Worm (Caenorhabditis elegans) whole organism, young adult: ENCODE results near the gene swt-5.

Source experiments
- B0019.2 ChIP-seq: fragments of 200-800 bp; sonication (Bioruptor generic); conservative IDR thresholded peaks from 2 replicates; pipeline ENCODE4 v1.3.6; 2022; ENCODE audit warnings: missing genetic modification reagents, missing genetic modification characterization, missing compliant biosample characterization
- B0035.1 ChIP-seq: sonication (generic microtip); optimal IDR thresholded peaks from 2 replicates; lab custom pipeline; 2016; ENCODE audit warnings: missing genetic modification characterization, mild to moderate bottlenecking, missing compliant biosample characterization, missing genotype, missing genetic modification reagents
- B0336.3 ChIP-seq: fragments of 200-800 bp; sonication (Bioruptor generic); IDR thresholded peaks from 2 replicates; pipeline ENCODE4 v1.3.6; 2022; ENCODE audit warnings: missing genetic modification characterization, missing compliant biosample characterization
- C06A6.2 ChIP-seq: fragments of 200-800 bp; sonication (Bioruptor generic); conservative IDR thresholded peaks from 2 replicates; pipeline ENCODE4 v1.3.6; 2022; ENCODE audit warnings: missing genetic modification characterization, missing compliant biosample characterization
- C17E4.6 ChIP-seq: fragments of 200-800 bp; sonication (Bioruptor generic); IDR thresholded peaks from 2 replicates; pipeline ENCODE4 v1.3.6; 2022; ENCODE audit warnings: missing genetic modification reagents, missing genetic modification characterization, missing compliant biosample characterization
- D2030.7 ChIP-seq: fragments of 200-800 bp; sonication (Bioruptor generic); IDR thresholded peaks from 2 replicates; pipeline ENCODE4 v1.3.6; 2022; ENCODE audit warnings: missing genetic modification reagents, missing genetic modification characterization, missing compliant biosample characterization
- F10E7.11 ChIP-seq: sonication (generic microtip); optimal IDR thresholded peaks from 2 replicates; lab custom pipeline; 2017; ENCODE audit warnings: mild to moderate bottlenecking, missing genetic modification characterization, moderate library complexity, missing compliant biosample characterization
- F33H1.4 ChIP-seq: fragments of 200-800 bp; sonication (Bioruptor generic); IDR thresholded peaks from 2 replicates; pipeline ENCODE4 v1.3.6; 2022; ENCODE audit warnings: missing genetic modification reagents, missing genetic modification characterization, missing compliant biosample characterization
- F39B2.1 ChIP-seq: fragments of 200-800 bp; sonication (Bioruptor generic); IDR thresholded peaks from 2 replicates; pipeline ENCODE4 v1.3.6; 2022; ENCODE audit warnings: missing genetic modification reagents, missing genetic modification characterization, missing compliant biosample characterization
- F49E8.2 ChIP-seq: sonication (generic microtip); optimal IDR thresholded peaks from 3 replicates; lab custom pipeline; 2017; ENCODE audit warnings: missing genetic modification characterization, mild to moderate bottlenecking, missing compliant biosample characterization, antibody characterized with exemption, moderate library complexity; ENCODE audit not compliant: insufficient read depth
- F57C9.4 ChIP-seq: sonication (generic microtip); optimal IDR thresholded peaks from 2 replicates; lab custom pipeline; 2017; ENCODE audit warnings: mild to moderate bottlenecking, missing genetic modification characterization, missing compliant biosample characterization
- K11D2.4 ChIP-seq: fragments of 200-800 bp; sonication (Bioruptor generic); IDR thresholded peaks from 2 replicates; pipeline ENCODE4 v1.3.6; 2022; ENCODE audit warnings: missing genetic modification reagents, missing genetic modification characterization, missing compliant biosample characterization
- Y53F4B.3 ChIP-seq: fragments of 200-800 bp; sonication (Bioruptor generic); IDR thresholded peaks from 2 replicates; pipeline ENCODE4 v1.3.6; 2022; ENCODE audit warnings: missing genetic modification reagents, missing genetic modification characterization, missing compliant biosample characterization
- akir-1 ChIP-seq: fragments of 200-800 bp; sonication (Bioruptor generic); optimal IDR thresholded peaks from 2 replicates; lab custom pipeline; 2018; ENCODE audit warnings: mild to moderate bottlenecking, missing genetic modification characterization, moderate library complexity, missing compliant biosample characterization
- aptf-2 ChIP-seq: fragments of 200-800 bp; sonication (Bioruptor generic); conservative IDR thresholded peaks from 2 replicates; pipeline ENCODE4 v1.3.6; 2022; ENCODE audit warnings: missing genetic modification reagents, missing genetic modification characterization, missing compliant biosample characterization
- athp-1 ChIP-seq: sonication (generic microtip); optimal IDR thresholded peaks from 2 replicates; lab custom pipeline; 2017; ENCODE audit warnings: mild to moderate bottlenecking, missing genetic modification characterization, missing compliant biosample characterization
- attf-3 ChIP-seq: fragments of 200-800 bp; sonication (Bioruptor generic); conservative IDR thresholded peaks from 2 replicates; pipeline ENCODE4 v1.3.6; 2022; ENCODE audit warnings: missing genetic modification reagents, missing genetic modification characterization, missing compliant biosample characterization
- attf-5 ChIP-seq: fragments of 200-800 bp; sonication (Bioruptor generic); optimal IDR thresholded peaks from 2 replicates; lab custom pipeline; 2018; ENCODE audit warnings: mild to moderate bottlenecking, missing genetic modification characterization, missing compliant biosample characterization
- cebp-2 ChIP-seq: fragments of 200-800 bp; sonication (Bioruptor generic); IDR thresholded peaks from 2 replicates; pipeline ENCODE4 v1.3.6; 2022; ENCODE audit warnings: missing genetic modification characterization, missing compliant biosample characterization
- ceh-27 ChIP-seq: fragments of 200-800 bp; sonication (Bioruptor generic); optimal IDR thresholded peaks from 2 replicates; lab custom pipeline; 2018; ENCODE audit warnings: mild to moderate bottlenecking, missing genetic modification characterization, moderate library complexity, missing compliant biosample characterization
- ceh-91 ChIP-seq: fragments of 200-800 bp; sonication (Bioruptor generic); IDR thresholded peaks from 2 replicates; pipeline ENCODE4 v1.3.6; 2022; ENCODE audit warnings: missing genetic modification reagents, missing genetic modification characterization, missing compliant biosample characterization
- dpff-1 ChIP-seq: sonication (generic microtip); optimal IDR thresholded peaks from 2 replicates; lab custom pipeline; 2017; ENCODE audit warnings: mild to moderate bottlenecking, missing genetic modification characterization, missing compliant biosample characterization
- egl-18 ChIP-seq: fragments of 200-800 bp; sonication (Bioruptor generic); IDR thresholded peaks from 2 replicates; pipeline ENCODE4 v1.3.6; 2022; ENCODE audit warnings: missing genetic modification reagents, missing genetic modification characterization, missing compliant biosample characterization
- egl-44 ChIP-seq: fragments of 200-800 bp; sonication (Bioruptor generic); IDR thresholded peaks from 2 replicates; pipeline ENCODE4 v1.3.6; 2022; ENCODE audit warnings: missing genetic modification reagents, missing genetic modification characterization, missing compliant biosample characterization
- egrh-3 ChIP-seq: fragments of 200-800 bp; sonication (Bioruptor generic); IDR thresholded peaks from 2 replicates; pipeline ENCODE4 v1.3.6; 2022; ENCODE audit warnings: missing genetic modification reagents, missing genetic modification characterization, missing compliant biosample characterization
- ekl-4 ChIP-seq: fragments of 200-800 bp; sonication (Bioruptor generic); IDR thresholded peaks from 2 replicates; pipeline ENCODE4 v1.3.6; 2022; ENCODE audit warnings: missing genetic modification reagents, missing genetic modification characterization, missing compliant biosample characterization
- ets-4 ChIP-seq: fragments of 200-800 bp; sonication (Bioruptor generic); optimal IDR thresholded peaks from 2 replicates; lab custom pipeline; 2018; ENCODE audit warnings: mild to moderate bottlenecking, missing genetic modification characterization, missing compliant biosample characterization
- gei-17 ChIP-seq: fragments of 200-800 bp; sonication (Bioruptor generic); optimal IDR thresholded peaks from 2 replicates; lab custom pipeline; 2018; ENCODE audit warnings: mild to moderate bottlenecking, missing genetic modification characterization, missing compliant biosample characterization
- hmg-20 ChIP-seq: fragments of 200-800 bp; sonication (Bioruptor generic); IDR thresholded peaks from 2 replicates; pipeline ENCODE4 v1.3.6; 2022; ENCODE audit warnings: missing genetic modification reagents, missing genetic modification characterization, missing compliant biosample characterization
- hsf-1 ChIP-seq: fragments of 200-800 bp; sonication (Bioruptor generic); IDR thresholded peaks from 2 replicates; pipeline ENCODE4 v1.3.6; 2022; ENCODE audit warnings: missing genetic modification reagents, missing genetic modification characterization, missing compliant biosample characterization
- lag-1 ChIP-seq: fragments of 200-800 bp; sonication (Bioruptor generic); IDR thresholded peaks from 2 replicates; pipeline ENCODE4 v1.3.6; 2022; ENCODE audit warnings: missing genetic modification reagents, missing genetic modification characterization, missing compliant biosample characterization
- let-526 ChIP-seq: fragments of 200-800 bp; sonication (Bioruptor generic); IDR thresholded peaks from 2 replicates; pipeline ENCODE4 v1.3.6; 2022; ENCODE audit warnings: missing genetic modification reagents, missing genetic modification characterization, missing compliant biosample characterization
- lin-35 ChIP-seq, 3 experiments: fragments of 150-350 bp in 2 of 3; sonication (generic microtip) in 1 of 3; optimal IDR thresholded peaks; 2 replicates each; lab custom pipeline; 2014 to 2018; ENCODE audit warnings: missing biosample characterization in 3 of 3, missing genetic modification characterization in 3 of 3, missing genetic modification reagents in 3 of 3
- lin-40 ChIP-seq: sonication (generic microtip); optimal IDR thresholded peaks from 2 replicates; lab custom pipeline; 2016; ENCODE audit warnings: missing genetic modification characterization, mild to moderate bottlenecking, missing compliant biosample characterization, missing genotype, missing genetic modification reagents
- mel-28 ChIP-seq: sonication (generic microtip); optimal IDR thresholded peaks from 2 replicates; lab custom pipeline; 2016; ENCODE audit warnings: borderline replicate concordance, mild to moderate bottlenecking, missing genetic modification characterization, missing compliant biosample characterization
- mxl-1 ChIP-seq: sonication (generic microtip); optimal IDR thresholded peaks from 2 replicates; lab custom pipeline; 2016; ENCODE audit warnings: missing genetic modification characterization, missing compliant biosample characterization
- nfya-2 ChIP-seq: fragments of 200-800 bp; sonication (Bioruptor generic); IDR thresholded peaks from 2 replicates; pipeline ENCODE4 v1.3.6; 2022; ENCODE audit warnings: missing genetic modification reagents, missing genetic modification characterization, missing compliant biosample characterization
- nhr-80 ChIP-seq: sonication (generic microtip); optimal IDR thresholded peaks from 2 replicates; lab custom pipeline; 2016; ENCODE audit warnings: missing genetic modification characterization, missing compliant biosample characterization
- rcor-1 ChIP-seq: fragments of 200-800 bp; sonication (Bioruptor generic); IDR thresholded peaks from 2 replicates; pipeline ENCODE4 v1.3.6; 2022; ENCODE audit warnings: missing genetic modification reagents, missing genetic modification characterization, missing compliant biosample characterization
- snpc-1.3 ChIP-seq: sonication (generic microtip); optimal IDR thresholded peaks from 2 replicates; lab custom pipeline; 2017; ENCODE audit warnings: missing genetic modification characterization, mild to moderate bottlenecking, missing compliant biosample characterization, antibody characterized with exemption, moderate library complexity, missing genotype, missing genetic modification reagents; ENCODE audit not compliant: insufficient read depth
- somi-1 ChIP-seq: fragments of 200-800 bp; sonication (Bioruptor generic); optimal IDR thresholded peaks from 2 replicates; lab custom pipeline; 2018; ENCODE audit warnings: mild to moderate bottlenecking, missing genetic modification characterization, missing compliant biosample characterization
- sptf-2 ChIP-seq: fragments of 200-800 bp; sonication (Bioruptor generic); optimal IDR thresholded peaks from 2 replicates; lab custom pipeline; 2018; ENCODE audit warnings: mild to moderate bottlenecking, missing genetic modification characterization, missing compliant biosample characterization
- tbp1 ChIP-seq: fragments of 200-800 bp; sonication (Bioruptor generic); optimal IDR thresholded peaks from 2 replicates; lab custom pipeline; 2018; ENCODE audit warnings: mild to moderate bottlenecking, missing genetic modification characterization, missing compliant biosample characterization
- unc-62 ChIP-seq: fragments of 150-350 bp; optimal IDR thresholded peaks from 2 replicates; lab custom pipeline; 2014; ENCODE audit warnings: missing biosample characterization, missing genetic modification reagents, missing genetic modification characterization
- xnd-1 ChIP-seq: sonication (generic microtip); optimal IDR thresholded peaks from 2 replicates; lab custom pipeline; 2016; ENCODE audit warnings: missing genotype, missing genetic modification reagents, missing genetic modification characterization, missing compliant biosample characterization
- ztf-18 ChIP-seq: sonication (generic microtip); optimal IDR thresholded peaks from 2 replicates; lab custom pipeline; 2016; ENCODE audit warnings: missing genotype, mild to moderate bottlenecking, missing genetic modification characterization, missing compliant biosample characterization
- ztf-25 ChIP-seq: fragments of 200-800 bp; sonication (Bioruptor generic); IDR thresholded peaks from 2 replicates; pipeline ENCODE4 v1.3.6; 2022; ENCODE audit warnings: missing genetic modification reagents, missing genetic modification characterization, missing compliant biosample characterization
- ztf-26 ChIP-seq: sonication (generic microtip); optimal IDR thresholded peaks from 2 replicates; lab custom pipeline; 2017; ENCODE audit warnings: missing genetic modification characterization, missing compliant biosample characterization
- ztf-28 ChIP-seq: fragments of 200-800 bp; sonication (Bioruptor generic); IDR thresholded peaks from 2 replicates; pipeline ENCODE4 v1.3.6; 2022; ENCODE audit warnings: missing genetic modification reagents, missing genetic modification characterization, missing compliant biosample characterization

Gene swt-5

DNA sequence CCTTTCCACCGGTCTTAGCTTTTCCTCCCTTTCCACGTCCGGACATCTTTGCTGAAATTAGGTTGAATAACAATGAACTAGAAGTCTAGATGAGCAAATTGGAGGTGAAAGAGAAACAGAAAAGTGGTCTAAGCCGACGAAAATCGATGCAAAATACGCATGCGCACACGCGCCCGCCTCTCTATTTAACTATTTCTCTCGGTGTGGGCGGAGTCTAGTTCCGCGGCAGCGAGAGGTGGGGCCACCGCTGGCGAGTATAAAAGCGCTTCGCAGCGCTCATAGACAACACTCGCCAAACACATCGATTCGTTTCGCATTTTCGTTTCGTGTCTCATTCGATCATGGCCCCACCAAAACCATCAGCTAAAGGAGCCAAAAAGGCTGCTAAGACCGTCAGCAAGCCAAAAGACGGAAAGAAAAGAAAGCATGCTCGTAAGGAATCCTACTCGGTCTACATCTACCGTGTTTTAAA, 44.1 kb downstream of the swt-5 start, which contains the start of the genes his-35 and his-41 (continued):
- TF ChIP-seq B0336.3 (GFP tag; lab: Robert Waterston, UW) (no peak), ztf-25 (GFP tag; lab: Robert Waterston, UW) (no peak), egl-44 (GFP tag; lab: Robert Waterston, UW) (peak; percentile 24; the same call in 1 of the 2 replicates), ztf-28 (GFP tag; lab: Robert Waterston, UW) (no peak), aptf-2 (GFP tag; lab: Robert Waterston, UW) (no peak), B0019.2 (no peak), sptf-2 (GFP tag; lab: Kevin White, UChicago) (no peak), ceh-27 (GFP tag; lab: Kevin White, UChicago) (peak; percentile 67), Y53F4B.3 (GFP tag; lab: Robert Waterston, UW) (no peak), akir-1 (GFP tag; lab: Kevin White, UChicago) (no peak), athp-1 (tag; lab: Kevin White, UChicago) (no peak), unc-62 (GFP tag; lab: Kevin White, UChicago) (no peak), ets-4 (GFP tag; lab: Kevin White, UChicago) (no peak), C06A6.2 (GFP tag; lab: Robert Waterston, UW) (0 out of 2 replicates have a peak, but pooled peaks have one; percentile 30), lin-40 (tag; lab: Kevin White, UChicago) (peak; percentile 63), let-526 (GFP tag; lab: Robert Waterston, UW) (0 out of 2 replicates have a peak, but pooled peaks have one; percentile 34), snpc-1.3 (no peak), lin-35 (GFP tag; optimal IDR thresholded peaks at IDR 0.05; lab: Kevin White, UChicago) (no peak), ekl-4 (GFP tag; lab: Robert Waterston, UW) (no peak), F10E7.11 (no peak), K11D2.4 (GFP tag; lab: Robert Waterston, UW) (no peak), rcor-1 (GFP tag; lab: Robert Waterston, UW) (no peak), F49E8.2 (tag; lab: Kevin White, UChicago) (no peak), egrh-3 (no peak), mxl-1 (tag; lab: Kevin White, UChicago) (no peak), F33H1.4 (GFP tag; lab: Robert Waterston, UW) (no peak), B0035.1 (tag; lab: Kevin White, UChicago) (no peak), nfya-2 (no peak), xnd-1 (tag; lab: Kevin White, UChicago) (no peak), nhr-80 (peak; percentile 32), dpff-1 (tag; lab: Kevin White, UChicago) (no peak), D2030.7 (GFP tag; lab: Robert Waterston, UW) (no peak), ceh-91 (GFP tag; lab: Robert Waterston, UW) (no peak), F39B2.1 (peak; percentile 12; the same call in 1 of the 2 replicates), attf-5 (peak; percentile 50), ztf-18 (tag; lab: Kevin White, UChicago) (no peak), cebp-2 (GFP tag; lab: Robert Waterston, UW) (no peak), egl-18 (no peak), somi-1 (GFP tag; lab: Kevin White, UChicago) (no peak), hmg-20 (GFP tag; lab: Robert Waterston, UW) (no peak), tbp1 (GFP tag; lab: Kevin White, UChicago) (peak; percentile 27), gei-17 (no peak), mel-28 (no peak), lag-1 (GFP tag; lab: Robert Waterston, UW) (no peak), C17E4.6 (GFP tag; lab: Robert Waterston, UW) (no peak), ztf-26 (tag; lab: Kevin White, UChicago) (peak; percentile 10), attf-3 (GFP tag; lab: Robert Waterston, UW) (no peak), hsf-1 (GFP tag; lab: Robert Waterston, UW) (no peak), F57C9.4 (tag; lab: Kevin White, UChicago) (no peak)
